Worm (Caenorhabditis elegans) whole organism, dauer: ENCODE results near the gene sqt-3.

Experiments used
- unc-62 ChIP-seq: sonication (generic microtip); optimal IDR thresholded peaks from 2 replicates; lab custom pipeline; 2017; ENCODE audit warnings: missing biosample characterization, missing genetic modification reagents, missing genetic modification characterization

Gene sqt-3

ce11 chrV:12397545-12397944 is 45.0 kb downstream of the sqt-3 start, which contains the start of gene K01D12.5:
Gene K01D12.5 (plus strand): TSS chrV:12397845.
- TF ChIP-seq unc-62, result no peak

ce11 chrV:12400677-12401236 is 48.2 kb downstream of the sqt-3 start, which contains the start of the genes K01D12.20 and miga-1:
Gene K01D12.20 (minus strand): TSS chrV:12400814.
Gene miga-1 (minus strand): TSS chrV:12400859.
- no peak for TF ChIP-seq unc-62

- no peak for TF ChIP-seq unc-62
Measured at ce11 chrV:12401383-12401782, 48.8 kb downstream of the sqt-3 start, which contains the start of gene K01D12.7. Gene K01D12.7 (minus strand): TSS chrV:12401483.

ce11 chrV:12402355-12402754 is 49.8 kb downstream of the sqt-3 start, which contains the start of gene K01D12.8:
Gene K01D12.8 (plus strand): TSS chrV:12402655.
- TF ChIP-seq unc-62, result no peak
